Fruit fly (Drosophila melanogaster) whole organism, adult: ENCODE data around the gene CG12116.

Experiments
- CG11617 ChIP-seq: fragments of 200-800 bp; sonication (Bioruptor generic); optimal IDR thresholded peaks from 2 replicates; lab custom pipeline; 2017; ENCODE audit warnings: mild to moderate bottlenecking, missing biosample characterization, missing genetic modification reagents, missing genetic modification characterization
- CG12768 ChIP-seq: fragments of 200-800 bp; sonication (Bioruptor generic); optimal IDR thresholded peaks from 2 replicates; lab custom pipeline; 2017; ENCODE audit warnings: missing biosample characterization, missing genetic modification characterization, mild to moderate bottlenecking, moderate library complexity, missing genetic modification reagents
- CG14711 ChIP-seq: fragments of 200-800 bp; sonication (Bioruptor generic); optimal IDR thresholded peaks from 2 replicates; lab custom pipeline; 2018; ENCODE audit warnings: missing biosample characterization, mild to moderate bottlenecking, missing genetic modification characterization, moderate library complexity
- CG1620 ChIP-seq: fragments of 200-800 bp; sonication (Bioruptor generic); optimal IDR thresholded peaks from 2 replicates; lab custom pipeline; 2016; ENCODE audit warnings: missing biosample characterization, missing genetic modification characterization
- CG33017 ChIP-seq: fragments of 200-800 bp; sonication (Bioruptor generic); optimal IDR thresholded peaks from 2 replicates; lab custom pipeline; 2018; ENCODE audit warnings: missing biosample characterization, mild to moderate bottlenecking, missing genetic modification characterization, moderate library complexity
- CG5204 ChIP-seq: fragments of 200-800 bp; sonication (Bioruptor generic); optimal IDR thresholded peaks from 2 replicates; lab custom pipeline; 2016; ENCODE audit warnings: missing biosample characterization, missing genetic modification characterization
- CG7045 ChIP-seq: fragments of 200-800 bp; sonication (Bioruptor generic); optimal IDR thresholded peaks from 2 replicates; lab custom pipeline; 2017; ENCODE audit warnings: missing biosample characterization, mild to moderate bottlenecking, missing genetic modification characterization
- CG7101 ChIP-seq: fragments of 200-800 bp; sonication (Bioruptor generic); optimal IDR thresholded peaks from 2 replicates; lab custom pipeline; 2018; ENCODE audit warnings: missing biosample characterization, mild to moderate bottlenecking, missing genetic modification characterization, moderate library complexity
- Clk ChIP-seq: fragments of 200-800 bp; sonication (Bioruptor generic); optimal IDR thresholded peaks from 2 replicates; lab custom pipeline; 2017; ENCODE audit warnings: missing biosample characterization, missing genetic modification characterization
- Crg-1 ChIP-seq: fragments of 200-800 bp; sonication (Bioruptor generic); optimal IDR thresholded peaks from 2 replicates; lab custom pipeline; 2016; ENCODE audit warnings: missing biosample characterization, missing genetic modification characterization
- Hr96 ChIP-seq: fragments of 200-800 bp; sonication (Bioruptor generic); optimal IDR thresholded peaks from 2 replicates; lab custom pipeline; 2016; ENCODE audit warnings: missing biosample characterization, missing genetic modification characterization
- Mnt ChIP-seq: fragments of 200-800 bp; sonication (Bioruptor generic); optimal IDR thresholded peaks from 2 replicates; lab custom pipeline; 2016; ENCODE audit warnings: missing biosample characterization, mild to moderate bottlenecking, missing genetic modification characterization
- bab1 ChIP-seq: fragments of 200-800 bp; sonication (Bioruptor generic); optimal IDR thresholded peaks from 3 replicates; lab custom pipeline; 2019; ENCODE audit warnings: missing biosample characterization, mild to moderate bottlenecking, missing genetic modification characterization, moderate library complexity
- cic ChIP-seq: fragments of 200-800 bp; sonication (Bioruptor generic); optimal IDR thresholded peaks from 2 replicates; lab custom pipeline; 2017; ENCODE audit warnings: missing biosample characterization, mild to moderate bottlenecking, missing genetic modification characterization, moderate library complexity
- cnc ChIP-seq, 2 experiments: fragments of >200 bp; optimal IDR thresholded peaks; 2 replicates each; lab custom pipeline; 2017
- kay ChIP-seq: fragments of 200-800 bp; sonication (Bioruptor generic); peaks from one replicate; lab custom pipeline; 2016; ENCODE audit warnings: missing biosample characterization, missing genetic modification characterization, borderline replicate concordance
- ovo ChIP-seq: fragments of 200-800 bp; sonication (Bioruptor generic); optimal IDR thresholded peaks from 2 replicates; lab custom pipeline; 2016; ENCODE audit warnings: missing biosample characterization, missing genetic modification characterization
- pad ChIP-seq: fragments of 200-800 bp; sonication (Bioruptor generic); optimal IDR thresholded peaks from 3 replicates; lab custom pipeline; 2017; ENCODE audit warnings: missing biosample characterization, missing genetic modification characterization, mild to moderate bottlenecking, moderate library complexity, missing genetic modification reagents
- tj ChIP-seq: fragments of 200-800 bp; sonication (Bioruptor generic); optimal IDR thresholded peaks from 3 replicates; lab custom pipeline; 2017; ENCODE audit warnings: missing biosample characterization, mild to moderate bottlenecking, missing genetic modification characterization, moderate library complexity
- toe ChIP-seq: fragments of 200-800 bp; sonication (Bioruptor generic); optimal IDR thresholded peaks from 2 replicates; lab custom pipeline; 2016; ENCODE audit warnings: missing biosample characterization, missing genetic modification characterization

CG12116 gene

dm6 chrX:8468962-8469459, at the start of gene CG12116:
TSS of gene CG12116 (minus strand) at chrX:8469012.
- no peak for TF ChIP-seq CG7101 (tag; lab: Kevin White, UChicago)
- no peak for TF ChIP-seq pad (GFP tag; lab: Kevin White, UChicago)
- TF ChIP-seq bab1: no peak
- no peak for TF ChIP-seq CG5204 (GFP tag; lab: Kevin White, UChicago)
- TF ChIP-seq tj (GFP tag; lab: Kevin White, UChicago): no peak
- TF ChIP-seq CG14711 (tag; lab: Kevin White, UChicago): no peak
- TF ChIP-seq CG11617 (GFP tag; lab: Kevin White, UChicago): no peak
- no peak for TF ChIP-seq Clk (GFP tag; lab: Kevin White, UChicago)
- TF ChIP-seq CG7045 (GFP tag; lab: Kevin White, UChicago): no peak
- no peak for TF ChIP-seq kay (GFP tag; lab: Kevin White, UChicago)

- TF ChIP-seq kay (GFP tag; lab: Kevin White, UChicago) (no peak), CG7045 (GFP tag; lab: Kevin White, UChicago) (no peak), Clk (GFP tag; lab: Kevin White, UChicago) (no peak), cnc (optimal IDR thresholded peaks at IDR 0.05; lab: Kevin White, UChicago) (no peak), pad (GFP tag; lab: Kevin White, UChicago) (peak; percentile 67)
These were observed 49.3 kb upstream of the CG12116 start for dm6 chrX:8518025-8518661.

- peak; percentile 11 for TF ChIP-seq cic
- TF ChIP-seq Mnt (GFP tag; lab: Kevin White, UChicago): peak; percentile 65
- peak; percentile 14 for TF ChIP-seq CG12768 (GFP tag; lab: Kevin White, UChicago)
- peak; percentile 21 for TF ChIP-seq tj (GFP tag; lab: Kevin White, UChicago)
- peak; percentile 44 for TF ChIP-seq CG1620
- no peak for TF ChIP-seq CG14711 (tag; lab: Kevin White, UChicago)
- no peak for TF ChIP-seq CG5204 (GFP tag; lab: Kevin White, UChicago)
- TF ChIP-seq bab1: peak; percentile 89
- no peak for TF ChIP-seq kay (GFP tag; lab: Kevin White, UChicago)
- peak; percentile 39 for TF ChIP-seq pad (GFP tag; lab: Kevin White, UChicago)
- no peak for TF ChIP-seq CG7045 (GFP tag; lab: Kevin White, UChicago)
- no peak for TF ChIP-seq Clk (GFP tag; lab: Kevin White, UChicago)
- TF ChIP-seq cnc (optimal IDR thresholded peaks at IDR 0.05; lab: Kevin White, UChicago): no peak
- peak; percentile 1 for TF ChIP-seq CG11617 (GFP tag; lab: Kevin White, UChicago)
- peak; percentile 3 for TF ChIP-seq ovo (GFP tag; lab: Kevin White, UChicago)
- peak; percentile 40 for TF ChIP-seq Crg-1 (GFP tag; lab: Kevin White, UChicago)
- TF ChIP-seq CG7101 (tag; lab: Kevin White, UChicago): peak; percentile 17
- TF ChIP-seq toe (GFP tag; lab: Kevin White, UChicago): peak; percentile 3
- no peak for TF ChIP-seq CG33017 (tag; lab: Kevin White, UChicago)
- no peak for TF ChIP-seq Hr96
These were observed 48.6 kb upstream of the CG12116 start, which contains the start of gene Nrg for dm6 chrX:8517121-8518024. TSS of gene Nrg (plus strand) at chrX:8517373.

- TF ChIP-seq cic: no peak
- no peak for TF ChIP-seq tj (GFP tag; lab: Kevin White, UChicago)
- no peak for TF ChIP-seq cnc (optimal IDR thresholded peaks at IDR 0.05; lab: Kevin White, UChicago)
- no peak for TF ChIP-seq CG1620
- TF ChIP-seq CG12768 (GFP tag; lab: Kevin White, UChicago): no peak
- TF ChIP-seq kay (GFP tag; lab: Kevin White, UChicago): no peak
- TF ChIP-seq Crg-1 (GFP tag; lab: Kevin White, UChicago): no peak
- no peak for TF ChIP-seq CG14711 (tag; lab: Kevin White, UChicago)
- no peak for TF ChIP-seq toe (GFP tag; lab: Kevin White, UChicago)
These were observed 43.4 kb upstream of the CG12116 start for dm6 chrX:8512251-8512650.

- peak; percentile 49 for TF ChIP-seq CG7101 (tag; lab: Kevin White, UChicago)
- no peak for TF ChIP-seq CG11617 (GFP tag; lab: Kevin White, UChicago)
- TF ChIP-seq CG7045 (GFP tag; lab: Kevin White, UChicago): peak; percentile 23
These were observed 41.9 kb upstream of the CG12116 start for dm6 chrX:8510731-8511130.

- no peak for TF ChIP-seq CG33017 (tag; lab: Kevin White, UChicago)
- TF ChIP-seq CG11617 (GFP tag; lab: Kevin White, UChicago): no peak
- no peak for TF ChIP-seq CG14711 (tag; lab: Kevin White, UChicago)
- no peak for TF ChIP-seq Mnt (GFP tag; lab: Kevin White, UChicago)
- no peak for TF ChIP-seq Hr96
- TF ChIP-seq cnc (optimal IDR thresholded peaks at IDR 0.05; lab: Kevin White, UChicago): no peak
These were observed 36.3 kb upstream of the CG12116 start for dm6 chrX:8505023-8505604.
